Worm (Caenorhabditis elegans) whole organism, young adult: ENCODE results near the gene nhr-183.

Experiments used
- F10E7.11 ChIP-seq: sonication (generic microtip); optimal IDR thresholded peaks from 2 replicates; lab custom pipeline; 2017; ENCODE audit warnings: mild to moderate bottlenecking, missing genetic modification characterization, moderate library complexity, missing compliant biosample characterization
- F23B12.7 ChIP-seq: sonication (generic microtip); optimal IDR thresholded peaks from 2 replicates; lab custom pipeline; 2017; ENCODE audit warnings: missing genetic modification characterization, mild to moderate bottlenecking, missing compliant biosample characterization, antibody characterized with exemption, moderate library complexity; ENCODE audit not compliant: insufficient read depth
- F33H1.4 ChIP-seq: fragments of 200-800 bp; sonication (Bioruptor generic); IDR thresholded peaks from 2 replicates; pipeline ENCODE4 v1.3.6; 2022; ENCODE audit warnings: missing genetic modification reagents, missing genetic modification characterization, missing compliant biosample characterization
- K12H6.12 ChIP-seq: fragments of 200-800 bp; sonication (Bioruptor generic); optimal IDR thresholded peaks from 2 replicates; lab custom pipeline; 2018; ENCODE audit warnings: mild to moderate bottlenecking, missing genetic modification characterization, missing compliant biosample characterization
- T07F8.4 ChIP-seq: sonication (generic microtip); optimal IDR thresholded peaks from 2 replicates; lab custom pipeline; 2016; ENCODE audit warnings: mild to moderate bottlenecking, missing genetic modification characterization, moderate library complexity, missing compliant biosample characterization
- T26A5.8 ChIP-seq: sonication (generic microtip); optimal IDR thresholded peaks from 2 replicates; lab custom pipeline; 2016; ENCODE audit warnings: missing genetic modification characterization, missing compliant biosample characterization
- Y53F4B.3 ChIP-seq: fragments of 200-800 bp; sonication (Bioruptor generic); IDR thresholded peaks from 2 replicates; pipeline ENCODE4 v1.3.6; 2022; ENCODE audit warnings: missing genetic modification reagents, missing genetic modification characterization, missing compliant biosample characterization
- ama-1 ChIP-seq, 3 experiments: fragments of 150-350 bp in 1 of 3; sonication (generic microtip) in 2 of 3; optimal IDR thresholded peaks; 2 replicates each; lab custom pipeline; 2014 to 2018; ENCODE audit warnings: missing biosample characterization in 2 of 3, missing genetic modification characterization in 2 of 3, missing genetic modification reagents in 2 of 3
- attf-6 ChIP-seq: fragments of 200-800 bp; sonication (Bioruptor generic); IDR thresholded peaks from 2 replicates; pipeline ENCODE4 v1.3.6; 2022; ENCODE audit warnings: missing genetic modification reagents, missing genetic modification characterization, missing compliant biosample characterization
- ceh-58 ChIP-seq: fragments of 200-800 bp; sonication (Bioruptor generic); IDR thresholded peaks from 2 replicates; pipeline ENCODE4 v1.3.6; 2022; ENCODE audit warnings: missing genetic modification characterization, missing compliant biosample characterization
- ceh-79 ChIP-seq: sonication (generic microtip); optimal IDR thresholded peaks from 2 replicates; lab custom pipeline; 2017; ENCODE audit warnings: mild to moderate bottlenecking, missing genetic modification characterization, missing compliant biosample characterization
- ceh-91 ChIP-seq: fragments of 200-800 bp; sonication (Bioruptor generic); IDR thresholded peaks from 2 replicates; pipeline ENCODE4 v1.3.6; 2022; ENCODE audit warnings: missing genetic modification reagents, missing genetic modification characterization, missing compliant biosample characterization
- egl-44 ChIP-seq: fragments of 200-800 bp; sonication (Bioruptor generic); IDR thresholded peaks from 2 replicates; pipeline ENCODE4 v1.3.6; 2022; ENCODE audit warnings: missing genetic modification reagents, missing genetic modification characterization, missing compliant biosample characterization
- ets-4 ChIP-seq: fragments of 200-800 bp; sonication (Bioruptor generic); optimal IDR thresholded peaks from 2 replicates; lab custom pipeline; 2018; ENCODE audit warnings: mild to moderate bottlenecking, missing genetic modification characterization, missing compliant biosample characterization
- fkh-3 ChIP-seq: sonication (generic microtip); optimal IDR thresholded peaks from 2 replicates; lab custom pipeline; 2016; ENCODE audit warnings: mild to moderate bottlenecking, missing genetic modification characterization, missing compliant biosample characterization
- gei-17 ChIP-seq: fragments of 200-800 bp; sonication (Bioruptor generic); optimal IDR thresholded peaks from 2 replicates; lab custom pipeline; 2018; ENCODE audit warnings: mild to moderate bottlenecking, missing genetic modification characterization, missing compliant biosample characterization
- hmg-20 ChIP-seq: fragments of 200-800 bp; sonication (Bioruptor generic); IDR thresholded peaks from 2 replicates; pipeline ENCODE4 v1.3.6; 2022; ENCODE audit warnings: missing genetic modification reagents, missing genetic modification characterization, missing compliant biosample characterization
- hrde-1 ChIP-seq: sonication (generic microtip); optimal IDR thresholded peaks from 2 replicates; lab custom pipeline; 2016; ENCODE audit warnings: missing genetic modification characterization, mild to moderate bottlenecking, missing compliant biosample characterization, moderate library complexity, missing genotype, missing genetic modification reagents, borderline replicate concordance
- lin-40 ChIP-seq: sonication (generic microtip); optimal IDR thresholded peaks from 2 replicates; lab custom pipeline; 2016; ENCODE audit warnings: missing genetic modification characterization, mild to moderate bottlenecking, missing compliant biosample characterization, missing genotype, missing genetic modification reagents
- lsl-1 ChIP-seq: fragments of 200-800 bp; sonication (Bioruptor generic); optimal IDR thresholded peaks from 2 replicates; lab custom pipeline; 2018; ENCODE audit warnings: mild to moderate bottlenecking, missing genetic modification characterization, moderate library complexity, missing compliant biosample characterization
- nfya-1 ChIP-seq: sonication (generic microtip); optimal IDR thresholded peaks from 2 replicates; lab custom pipeline; 2017; ENCODE audit warnings: antibody characterized with exemption, missing compliant biosample characterization, missing genetic modification characterization, borderline replicate concordance; ENCODE audit not compliant: insufficient read depth
- nhr-80 ChIP-seq: sonication (generic microtip); optimal IDR thresholded peaks from 2 replicates; lab custom pipeline; 2016; ENCODE audit warnings: missing genetic modification characterization, missing compliant biosample characterization
- snpc-1.1 ChIP-seq: sonication (generic microtip); optimal IDR thresholded peaks from 2 replicates; lab custom pipeline; 2017; ENCODE audit warnings: missing genetic modification characterization, mild to moderate bottlenecking, missing compliant biosample characterization, antibody characterized with exemption, moderate library complexity, missing genotype, missing genetic modification reagents; ENCODE audit not compliant: insufficient read depth
- tbx-9 ChIP-seq: sonication (generic microtip); optimal IDR thresholded peaks from 2 replicates; lab custom pipeline; 2016; ENCODE audit warnings: borderline replicate concordance, missing genetic modification characterization, inconsistent platforms, missing compliant biosample characterization
- zim-3 ChIP-seq: sonication (generic microtip); optimal IDR thresholded peaks from 2 replicates; lab custom pipeline; 2017; ENCODE audit warnings: mild to moderate bottlenecking, missing genetic modification characterization, moderate library complexity, missing compliant biosample characterization
- ztf-18 ChIP-seq: sonication (generic microtip); optimal IDR thresholded peaks from 2 replicates; lab custom pipeline; 2016; ENCODE audit warnings: missing genotype, mild to moderate bottlenecking, missing genetic modification characterization, missing compliant biosample characterization
- ztf-28 ChIP-seq: fragments of 200-800 bp; sonication (Bioruptor generic); IDR thresholded peaks from 2 replicates; pipeline ENCODE4 v1.3.6; 2022; ENCODE audit warnings: missing genetic modification reagents, missing genetic modification characterization, missing compliant biosample characterization

Gene nhr-183

ce11 chrV:2306383-2306782, 41.9 kb upstream of the nhr-183 start:
- no peak for TF ChIP-seq ceh-58

- TF ChIP-seq nfya-1 (no peak), zim-3 (tag; lab: Kevin White, UChicago) (no peak)
Observed at ce11 chrV:2303775-2304174, 39.3 kb upstream of the nhr-183 start, which contains the start of gene irld-15. Gene irld-15 (minus strand): TSS chrV:2303875.

- TF ChIP-seq ceh-91 (GFP tag; lab: Robert Waterston, UW), result no peak
Observed at ce11 chrV:2300905-2301304, 36.5 kb upstream of the nhr-183 start, which contains the start of gene Y19D10B.8. Gene Y19D10B.8 (minus strand): TSS chrV:2301005.

- no peak for TF ChIP-seq lsl-1 (GFP tag; lab: Kevin White, UChicago)
- peak; percentile 43 for TF ChIP-seq nhr-80 (tag; lab: Kevin White, UChicago)
Observed at ce11 chrV:2294577-2294976, 30.1 kb upstream of the nhr-183 start, which contains the start of gene nhr-226. Gene nhr-226 (plus strand): TSS chrV:2294877.

ce11 chrV:2292240-2292639, 27.8 kb upstream of the nhr-183 start, which contains the start of gene nhr-115:
Gene nhr-115 (plus strand): TSS chrV:2292540.
- TF ChIP-seq gei-17, result no peak
- TF ChIP-seq nhr-80 (tag; lab: Kevin White, UChicago), result peak; percentile 29

ce11 chrV:2290329-2290728, 25.9 kb upstream of the nhr-183 start, which contains the start of gene nhr-225:
Gene nhr-225 (minus strand): TSS chrV:2290474.
- TF ChIP-seq egl-44 (GFP tag; lab: Robert Waterston, UW) (no peak), ceh-91 (GFP tag; lab: Robert Waterston, UW) (no peak), tbx-9 (no peak), Y53F4B.3 (GFP tag; lab: Robert Waterston, UW) (no peak), ceh-79 (tag; lab: Kevin White, UChicago) (no peak), T26A5.8 (tag; lab: Kevin White, UChicago) (no peak)

ce11 chrV:2285107-2285506, 20.7 kb upstream of the nhr-183 start, which contains the start of gene nhr-227:
Gene nhr-227 (plus strand): TSS chrV:2285432.
- TF ChIP-seq snpc-1.1 (tag; lab: Kevin White, UChicago) (no peak), F23B12.7 (tag; lab: Kevin White, UChicago) (no peak), F33H1.4 (GFP tag; lab: Robert Waterston, UW) (no peak), ets-4 (GFP tag; lab: Kevin White, UChicago) (no peak), T07F8.4 (tag; lab: Kevin White, UChicago) (no peak), T26A5.8 (tag; lab: Kevin White, UChicago) (no peak), ztf-28 (GFP tag; lab: Robert Waterston, UW) (no peak), attf-6 (GFP tag; lab: Robert Waterston, UW) (no peak), hmg-20 (GFP tag; lab: Robert Waterston, UW) (no peak), K12H6.12 (tag; lab: Kevin White, UChicago) (no peak), lin-40 (tag; lab: Kevin White, UChicago) (no peak), hrde-1 (tag; lab: Kevin White, UChicago) (no peak), F10E7.11 (tag; lab: Kevin White, UChicago) (no peak), fkh-3 (tag; lab: Kevin White, UChicago) (no peak), ceh-58 (no peak), ama-1 (optimal IDR thresholded peaks at IDR 0.05; lab: Kevin White, UChicago) (no peak), ama-1 (GFP tag; optimal IDR thresholded peaks at IDR 0.05; lab: Kevin White, UChicago) (no peak), ztf-18 (tag; lab: Kevin White, UChicago) (no peak)
